Fruit fly (Drosophila melanogaster) whole organism, embryonic: Measurements from ENCODE around the gene CG33268.

Experiments
- Abd-B ChIP-seq: fragments of 200-800 bp; sonication (Bioruptor generic); optimal IDR thresholded peaks from 2 replicates; lab custom pipeline; 2018; ENCODE audit warnings: missing biosample characterization, mild to moderate bottlenecking, missing genetic modification characterization, moderate library complexity
- Asciz ChIP-seq: fragments of 200-800 bp; sonication (Bioruptor generic); optimal IDR thresholded peaks from 2 replicates; lab custom pipeline; 2017; ENCODE audit warnings: missing biosample characterization, mild to moderate bottlenecking, missing genetic modification characterization, missing genetic modification reagents
- B-H2 ChIP-seq: fragments of 200-800 bp; sonication (Bioruptor generic); optimal IDR thresholded peaks from 2 replicates; lab custom pipeline; 2018; ENCODE audit warnings: missing biosample characterization, mild to moderate bottlenecking, missing genetic modification characterization
- CG11085 ChIP-seq: fragments of 200-800 bp; sonication (Bioruptor generic); IDR thresholded peaks from 2 replicates; pipeline ENCODE4 v1.3.6; 2022; ENCODE audit warnings: missing biosample characterization, missing genetic modification characterization
- CG11247 ChIP-seq: fragments of 200-800 bp; sonication (Bioruptor generic); IDR thresholded peaks from 2 replicates; pipeline ENCODE4 v1.3.6; 2022; ENCODE audit warnings: missing biosample characterization, missing genetic modification characterization
- CG11504 ChIP-seq: fragments of 200-800 bp; sonication (Bioruptor generic); optimal IDR thresholded peaks from 3 replicates; lab custom pipeline; 2019; ENCODE audit warnings: missing biosample characterization, mild to moderate bottlenecking, missing genetic modification characterization, moderate library complexity
- CG1233 ChIP-seq: fragments of 200-800 bp; sonication (Bioruptor generic); optimal IDR thresholded peaks from 4 replicates; lab custom pipeline; 2018; ENCODE audit warnings: missing biosample characterization, mild to moderate bottlenecking, missing genetic modification characterization
- CG12391 ChIP-seq: fragments of 200-800 bp; sonication (Bioruptor generic); optimal IDR thresholded peaks from 3 replicates; lab custom pipeline; 2018; ENCODE audit warnings: missing biosample characterization, mild to moderate bottlenecking, missing genetic modification characterization, moderate library complexity
- CG12659 ChIP-seq: fragments of 200-800 bp; sonication (Bioruptor generic); optimal IDR thresholded peaks from 3 replicates; lab custom pipeline; 2017; ENCODE audit warnings: mild to moderate bottlenecking, missing biosample characterization, missing genetic modification reagents, missing genetic modification characterization
- CG12744 ChIP-seq: fragments of 200-800 bp; sonication (Bioruptor generic); optimal IDR thresholded peaks from 2 replicates; lab custom pipeline; 2016; ENCODE audit warnings: missing biosample characterization, missing genetic modification characterization
- CG15011 ChIP-seq: fragments of 200-800 bp; sonication (Bioruptor generic); optimal IDR thresholded peaks from 3 replicates; lab custom pipeline; 2018; ENCODE audit warnings: missing biosample characterization, mild to moderate bottlenecking, missing genetic modification characterization
- CG17568 ChIP-seq: fragments of 200-800 bp; sonication (Bioruptor generic); optimal IDR thresholded peaks from 2 replicates; lab custom pipeline; 2018; ENCODE audit warnings: missing biosample characterization, mild to moderate bottlenecking, missing genetic modification characterization, moderate library complexity
- CG18599 ChIP-seq: fragments of 200-800 bp; sonication (Bioruptor generic); optimal IDR thresholded peaks from 3 replicates; lab custom pipeline; 2017; ENCODE audit warnings: missing biosample characterization, missing genetic modification characterization, mild to moderate bottlenecking, moderate library complexity, missing genetic modification reagents
- CG2129 ChIP-seq: fragments of 200-800 bp; sonication (Bioruptor generic); IDR thresholded peaks from 2 replicates; pipeline ENCODE4 v1.3.6; 2022; ENCODE audit warnings: missing biosample characterization, missing genetic modification characterization; ENCODE audit not compliant: partially characterized antibody
- CG3407 ChIP-seq: fragments of 200-800 bp; sonication (Bioruptor generic); optimal IDR thresholded peaks from 2 replicates; lab custom pipeline; 2018; ENCODE audit warnings: missing biosample characterization, mild to moderate bottlenecking, missing genetic modification characterization
- CG7839 ChIP-seq: fragments of 200-800 bp; sonication (Bioruptor generic); optimal IDR thresholded peaks from 3 replicates; lab custom pipeline; 2018; ENCODE audit warnings: missing biosample characterization, mild to moderate bottlenecking, missing genetic modification characterization, moderate library complexity
- CG7987 ChIP-seq: fragments of 200-800 bp; sonication (Bioruptor generic); optimal IDR thresholded peaks from 2 replicates; lab custom pipeline; 2018; ENCODE audit warnings: missing biosample characterization, mild to moderate bottlenecking, missing genetic modification characterization, moderate library complexity
- CoRest ChIP-seq: fragments of 200-800 bp; sonication (Bioruptor generic); optimal IDR thresholded peaks from 3 replicates; lab custom pipeline; 2018; ENCODE audit warnings: missing biosample characterization, mild to moderate bottlenecking, missing genetic modification characterization, moderate library complexity
- CrebB ChIP-seq: fragments of 200-800 bp; sonication (Bioruptor generic); optimal IDR thresholded peaks from 3 replicates; lab custom pipeline; 2018; ENCODE audit warnings: missing biosample characterization, mild to moderate bottlenecking, missing genetic modification characterization
- D19B ChIP-seq: fragments of 200-800 bp; sonication (Bioruptor generic); optimal IDR thresholded peaks from 2 replicates; lab custom pipeline; 2017; ENCODE audit warnings: missing biosample characterization, mild to moderate bottlenecking, missing genetic modification characterization
- Dek ChIP-seq: fragments of 200-800 bp; sonication (Bioruptor generic); optimal IDR thresholded peaks from 3 replicates; lab custom pipeline; 2019; ENCODE audit warnings: missing biosample characterization, mild to moderate bottlenecking, missing genetic modification characterization, moderate library complexity
- Ets97D ChIP-seq: fragments of 200-800 bp; sonication (Bioruptor generic); optimal IDR thresholded peaks from 3 replicates; lab custom pipeline; 2016; ENCODE audit warnings: missing biosample characterization, missing genetic modification characterization
- Fer1 ChIP-seq: fragments of 200-800 bp; sonication (Bioruptor generic); optimal IDR thresholded peaks from 2 replicates; lab custom pipeline; 2017; ENCODE audit warnings: missing biosample characterization, mild to moderate bottlenecking, missing genetic modification characterization
- Fer2 ChIP-seq: fragments of 200-800 bp; sonication (Bioruptor generic); optimal IDR thresholded peaks from 2 replicates; lab custom pipeline; 2018; ENCODE audit warnings: missing biosample characterization, mild to moderate bottlenecking, missing genetic modification characterization, moderate library complexity
- Gug ChIP-seq: fragments of 200-800 bp; sonication (Bioruptor generic); IDR thresholded peaks from 4 replicates; pipeline ENCODE4 v1.3.6; 2022; ENCODE audit warnings: missing biosample characterization, missing genetic modification characterization
- HHEX ChIP-seq: fragments of 200-800 bp; sonication (Bioruptor generic); optimal IDR thresholded peaks from 3 replicates; lab custom pipeline; 2017; ENCODE audit warnings: missing biosample characterization, mild to moderate bottlenecking, missing genetic modification characterization, missing genetic modification reagents
- Hr39 ChIP-seq: fragments of >200 bp; optimal IDR thresholded peaks from 2 replicates; lab custom pipeline; 2017
- Hsf ChIP-seq: fragments of 200-800 bp; sonication (Bioruptor generic); optimal IDR thresholded peaks from 3 replicates; lab custom pipeline; 2016; ENCODE audit warnings: missing biosample characterization, missing genetic modification characterization
- Jarid2 ChIP-seq: fragments of 200-800 bp; sonication (Bioruptor generic); optimal IDR thresholded peaks from 3 replicates; lab custom pipeline; 2017; ENCODE audit warnings: mild to moderate bottlenecking, missing biosample characterization, missing genetic modification reagents, missing genetic modification characterization
- Oaz ChIP-seq: fragments of 200-800 bp; sonication (Bioruptor generic); IDR thresholded peaks from 2 replicates; pipeline ENCODE4 v1.3.6; 2022; ENCODE audit warnings: missing biosample characterization, missing genetic modification characterization
- Rfx ChIP-seq: fragments of 200-800 bp; sonication (Bioruptor generic); IDR thresholded peaks from 2 replicates; pipeline ENCODE4 v1.3.6; 2022; ENCODE audit warnings: missing biosample characterization, missing genetic modification characterization
- Stat92E ChIP-seq, 3 experiments: fragments of >200 bp in 2 of 3; fragments of 200-800 bp in 1 of 3; sonication (Bioruptor generic) in 1 of 3; optimal IDR thresholded peaks; 2 replicates each; lab custom pipeline; 2017 to 2019; ENCODE audit warnings: missing biosample characterization in 3 of 3, missing genetic modification characterization in 3 of 3, mild to moderate bottlenecking in 1 of 3, moderate library complexity in 1 of 3
- dysf ChIP-seq: fragments of 200-800 bp; sonication (Bioruptor generic); IDR thresholded peaks from 3 replicates; pipeline ENCODE4 v1.3.6; 2022; ENCODE audit warnings: missing biosample characterization, missing genetic modification characterization
- gem ChIP-seq: fragments of 200-800 bp; sonication (Bioruptor generic); optimal IDR thresholded peaks from 2 replicates; lab custom pipeline; 2019; ENCODE audit warnings: missing biosample characterization, mild to moderate bottlenecking, missing genetic modification characterization, moderate library complexity
- gro ChIP-seq: fragments of 200-800 bp; sonication (Bioruptor generic); optimal IDR thresholded peaks from 2 replicates; lab custom pipeline; 2016; ENCODE audit warnings: missing biosample characterization, missing genetic modification characterization
- her ChIP-seq: fragments of 200-800 bp; sonication (Bioruptor generic); optimal IDR thresholded peaks from 2 replicates; lab custom pipeline; 2016; ENCODE audit warnings: missing biosample characterization, missing genetic modification characterization
- insv ChIP-seq, 2 experiments: fragments of 200-800 bp; sonication (Bioruptor generic); optimal IDR thresholded peaks; 3 replicates each; lab custom pipeline; 2016 to 2018; ENCODE audit warnings: missing biosample characterization in 2 of 2, missing genetic modification characterization in 2 of 2
- kah ChIP-seq: fragments of 200-800 bp; sonication (Bioruptor generic); optimal IDR thresholded peaks from 2 replicates; lab custom pipeline; 2018; ENCODE audit warnings: missing biosample characterization, mild to moderate bottlenecking, missing genetic modification characterization
- lab ChIP-seq: fragments of 200-800 bp; sonication (Bioruptor generic); optimal IDR thresholded peaks from 3 replicates; lab custom pipeline; 2017; ENCODE audit warnings: missing biosample characterization, missing genetic modification characterization, mild to moderate bottlenecking, moderate library complexity, missing genetic modification reagents
- maf-S ChIP-seq: fragments of 200-800 bp; sonication (Bioruptor generic); optimal IDR thresholded peaks from 2 replicates; lab custom pipeline; 2016; ENCODE audit warnings: missing biosample characterization, missing genetic modification characterization
- pho ChIP-seq: fragments of 200-800 bp; sonication (Bioruptor generic); optimal IDR thresholded peaks from 2 replicates; lab custom pipeline; 2016; ENCODE audit warnings: missing biosample characterization, missing genetic modification characterization
- repo ChIP-seq: fragments of 200-800 bp; sonication (Bioruptor generic); optimal IDR thresholded peaks from 2 replicates; lab custom pipeline; 2016; ENCODE audit warnings: missing biosample characterization, missing genetic modification characterization
- schlank ChIP-seq: fragments of 200-800 bp; sonication (Bioruptor generic); optimal IDR thresholded peaks from 2 replicates; lab custom pipeline; 2018; ENCODE audit warnings: missing biosample characterization, mild to moderate bottlenecking, missing genetic modification characterization
- scrt ChIP-seq: fragments of 200-800 bp; sonication (Bioruptor generic); optimal IDR thresholded peaks from 2 replicates; lab custom pipeline; 2018; ENCODE audit warnings: missing biosample characterization, mild to moderate bottlenecking, missing genetic modification characterization, moderate library complexity
- sens ChIP-seq: fragments of 200-800 bp; sonication (Bioruptor generic); peaks from one replicate; lab custom pipeline; 2016; ENCODE audit warnings: missing biosample characterization, missing genetic modification characterization
- slou ChIP-seq: fragments of 200-800 bp; sonication (Bioruptor generic); optimal IDR thresholded peaks from 3 replicates; lab custom pipeline; 2016; ENCODE audit warnings: missing biosample characterization, missing genetic modification characterization
- so ChIP-seq: fragments of 200-800 bp; sonication (Bioruptor generic); IDR thresholded peaks from 3 replicates; pipeline ENCODE4 v1.3.6; 2022; ENCODE audit warnings: missing biosample characterization, missing genetic modification characterization
- toy ChIP-seq: fragments of 200-800 bp; sonication (Bioruptor generic); IDR thresholded peaks from 2 replicates; pipeline ENCODE4 v1.3.6; 2022; ENCODE audit warnings: missing biosample characterization, missing genetic modification characterization
- trh ChIP-seq: fragments of 200-800 bp; sonication (Bioruptor generic); optimal IDR thresholded peaks from 2 replicates; lab custom pipeline; 2016; ENCODE audit warnings: missing biosample characterization, missing genetic modification characterization
- unpg ChIP-seq: fragments of 200-800 bp; sonication (Bioruptor generic); optimal IDR thresholded peaks from 3 replicates; lab custom pipeline; 2018; ENCODE audit warnings: missing biosample characterization, mild to moderate bottlenecking, missing genetic modification characterization, moderate library complexity

The CG33268 gene

dm6 chr3L:11579919-11580318 is 11.1 kb downstream of the CG33268 start, which contains the start of gene CG43390 (continued):
- TF ChIP-seq Jarid2, result peak; percentile 2
- TF ChIP-seq Hr39 (lab: Kevin White, UChicago), result no peak
- TF ChIP-seq CG12659 (GFP tag; lab: Kevin White, UChicago), result peak; percentile 45
- TF ChIP-seq maf-S, result peak; percentile 7
- TF ChIP-seq slou, result peak; percentile 4
- peak; percentile 73 for TF ChIP-seq CrebB (tag; lab: Kevin White, UChicago)
- peak; percentile 7 for TF ChIP-seq CG12744 (GFP tag; lab: Kevin White, UChicago)
- TF ChIP-seq Ets97D (GFP tag; lab: Kevin White, UChicago), result no peak
- peak; percentile 77 for TF ChIP-seq Fer1
- TF ChIP-seq Hsf (GFP tag; lab: Kevin White, UChicago), result no peak
- TF ChIP-seq CG11247 (GFP tag; lab: Robert Waterston, UW), result peak; percentile 28; the same call in 1 of the 2 replicates
- peak; percentile 39 for TF ChIP-seq CoRest
- peak; percentile 65 for TF ChIP-seq CG15011
- peak; percentile 27 for TF ChIP-seq pho (GFP tag; lab: Kevin White, UChicago)
- TF ChIP-seq gem, result peak; percentile 59
- TF ChIP-seq Gug (GFP tag; lab: Robert Waterston, UW), result no peak
- peak; percentile 9 for TF ChIP-seq D19B
- peak; percentile 56 for TF ChIP-seq CG7987 (GFP tag; lab: Kevin White, UChicago)
- no peak for TF ChIP-seq repo
- TF ChIP-seq Rfx, result peak; percentile 77; the same call in 1 of the 2 replicates
- TF ChIP-seq insv (GFP tag; optimal IDR thresholded peaks at IDR 0.05; lab: Kevin White, UChicago), result peak in 1 of 2 experiments; percentile 45
- peak; percentile 2 for TF ChIP-seq trh
- TF ChIP-seq kah (GFP tag; lab: Kevin White, UChicago), result no peak
- TF ChIP-seq Stat92E (GFP tag; optimal IDR thresholded peaks at IDR 0.05; lab: Kevin White, UChicago), result no peak
- peak; percentile 59 for TF ChIP-seq gro
- TF ChIP-seq CG3407 (GFP tag; lab: Kevin White, UChicago), result peak; percentile 4
- peak; percentile 76 for TF ChIP-seq CG18599 (GFP tag; lab: Kevin White, UChicago)
- peak; percentile 28 for TF ChIP-seq HHEX (GFP tag; lab: Kevin White, UChicago)
- TF ChIP-seq schlank (tag; lab: Kevin White, UChicago), result peak; percentile 63
- no peak for TF ChIP-seq Abd-B (GFP tag; lab: Kevin White, UChicago)
- peak; percentile 88 for TF ChIP-seq lab (GFP tag; lab: Kevin White, UChicago)
- peak; percentile 57 for TF ChIP-seq unpg (GFP tag; lab: Kevin White, UChicago)
- TF ChIP-seq toy, result no peak
- no peak for TF ChIP-seq CG11085 (GFP tag; lab: Robert Waterston, UW)
- peak; percentile 12 for TF ChIP-seq CG7839 (tag; lab: Kevin White, UChicago)
- peak; percentile 51; the same call in 1 of the 3 replicates for TF ChIP-seq dysf (GFP tag; lab: Robert Waterston, UW)
- peak; percentile 87 for TF ChIP-seq Asciz (GFP tag; lab: Kevin White, UChicago)
- TF ChIP-seq Dek (tag; lab: Kevin White, UChicago), result peak; percentile 72
- TF ChIP-seq B-H2, result peak; percentile 69
- TF ChIP-seq CG1233 (GFP tag; lab: Kevin White, UChicago), result peak; percentile 52
- no peak for TF ChIP-seq CG11504 (tag; lab: Kevin White, UChicago)
- peak; percentile 16 for TF ChIP-seq her
- TF ChIP-seq CG2129 (GFP tag; lab: Robert Waterston, UW), result no peak
- no peak for TF ChIP-seq Oaz (GFP tag; lab: Robert Waterston, UW)
- peak; percentile 62 for TF ChIP-seq CG17568 (GFP tag; lab: Kevin White, UChicago)
- TF ChIP-seq scrt (GFP tag; lab: Kevin White, UChicago), result peak; percentile 39
- peak; percentile 43 for TF ChIP-seq sens
- no peak for TF ChIP-seq Fer2 (tag; lab: Kevin White, UChicago)
- TF ChIP-seq so (GFP tag; lab: Robert Waterston, UW), result no peak
- peak; percentile 5 for TF ChIP-seq CG12391 (tag; lab: Kevin White, UChicago)
